Comparison of ENCODE assay signal across 3 fruit fly cellular contexts in the genomic region with DNA sequence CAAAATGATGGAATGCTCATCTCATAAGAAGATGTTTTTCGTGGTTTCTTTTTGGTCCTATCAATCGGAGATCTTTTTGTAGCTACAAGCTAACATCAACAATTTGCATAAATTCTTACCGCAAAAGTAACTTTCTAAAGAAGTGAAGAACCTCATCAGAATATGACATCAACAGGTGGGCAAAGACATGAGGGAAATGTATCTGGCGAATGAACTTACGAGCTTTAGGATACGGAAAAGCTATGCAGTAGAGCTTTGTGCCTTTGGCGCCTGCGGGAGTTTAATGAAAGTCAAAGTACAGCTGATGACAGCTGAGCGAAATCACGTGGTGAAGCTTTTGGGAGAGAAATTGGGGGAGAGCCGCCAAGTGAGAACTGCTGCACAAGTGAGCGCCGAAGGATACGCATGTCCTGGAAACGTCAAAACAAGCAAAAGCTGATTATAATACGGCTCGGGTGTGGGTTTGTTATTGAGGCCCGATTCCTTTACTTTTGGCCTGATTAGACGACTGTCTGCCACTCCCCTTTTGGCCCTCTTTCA.
TF ChIP-seq lines count a peak whose summit lies in the region.

No protein-coding gene starts in this region.

- peak; percentile 38 for TF ChIP-seq CTCF in whole organism, embryonic (GFP tag; optimal IDR thresholded peaks at IDR 0.05; lab: Kevin White, UChicago)

TF ChIP-seq in whole organism, embryonic, 481 proteins besides CTCF, POLR2A, EP300 and RAD21:
- TF ChIP-seq CG1024 (GFP tag; IDR thresholded peaks at IDR 0.05; lab: Robert Waterston, UW) (no peak), Ssrp (tag; optimal IDR thresholded peaks at IDR 0.05; lab: Kevin White, UChicago) (no peak), CG34376 (GFP tag; optimal IDR thresholded peaks at IDR 0.05; lab: Kevin White, UChicago) (no peak), Scr (GFP tag; IDR thresholded peaks at IDR 0.05; lab: Robert Waterston, UW; ENCODE audit: partially characterized antibody) (no peak), CG8359 (GFP tag; optimal IDR thresholded peaks at IDR 0.05; lab: Kevin White, UChicago; ENCODE audit: borderline replicate concordance) (no peak), CG9609 (GFP tag; optimal IDR thresholded peaks at IDR 0.05; lab: Kevin White, UChicago) (no peak), Trl (optimal IDR thresholded peaks at IDR 0.05; lab: Kevin White, UChicago) (peak; percentile 43 to 54), Trl (GFP tag; optimal IDR thresholded peaks at IDR 0.05; lab: Kevin White, UChicago) (no peak), z (GFP tag; IDR thresholded peaks at IDR 0.05; lab: Robert Waterston, UW) (no peak), psq (GFP tag; optimal IDR thresholded peaks at IDR 0.05; lab: Kevin White, UChicago) (no peak), crp (GFP tag; optimal IDR thresholded peaks at IDR 0.05; lab: Kevin White, UChicago) (peak in 1 of 2 experiments; percentile 53), CG4617 (GFP tag; optimal IDR thresholded peaks at IDR 0.05; lab: Kevin White, UChicago; ENCODE audit: borderline replicate concordance) (no peak), insv (GFP tag; optimal IDR thresholded peaks at IDR 0.05; lab: Kevin White, UChicago) (no peak), ewg (GFP tag; optimal IDR thresholded peaks at IDR 0.05; lab: Kevin White, UChicago) (peak; percentile 73), Lim3 (GFP tag; IDR thresholded peaks at IDR 0.05; lab: Robert Waterston, UW) (no peak), CG31441 (GFP tag; IDR thresholded peaks at IDR 0.05; lab: Robert Waterston, UW) (no peak), scrt (GFP tag; optimal IDR thresholded peaks at IDR 0.05; lab: Kevin White, UChicago) (peak; percentile 93), CG15696 (tag; optimal IDR thresholded peaks at IDR 0.05; lab: Kevin White, UChicago) (no peak), CG32532 (GFP tag; IDR thresholded peaks at IDR 0.05; lab: Robert Waterston, UW) (peak; percentile 10; the same call in 1 of the 2 replicates), Drgx (GFP tag; IDR thresholded peaks at IDR 0.05; lab: Robert Waterston, UW) (0 out of 2 replicates have a peak, but pooled peaks have one; percentile 21), CG17186 (GFP tag; optimal IDR thresholded peaks at IDR 0.05; lab: Kevin White, UChicago) (no peak), hkb (optimal IDR thresholded peaks at IDR 0.05; lab: Kevin White, UChicago) (no peak), hkb (GFP tag; IDR thresholded peaks at IDR 0.05; lab: Robert Waterston, UW) (no peak), Ets65A (GFP tag; lab: Kevin White, UChicago) (peak; percentile 86)

TF ChIP-seq in whole organism, prepupa, 60 proteins besides CTCF, POLR2A, EP300 and RAD21:
- peak; percentile 38 for TF ChIP-seq Eip78C (GFP tag; lab: Kevin White, UChicago)
- TF ChIP-seq CG10669 (GFP tag; optimal IDR thresholded peaks at IDR 0.05; lab: Kevin White, UChicago) = no peak

TF ChIP-seq in whole organism, pupa, 21 proteins besides CTCF, POLR2A, EP300 and RAD21:
- peak; percentile 72; the same call in 1 of the 2 replicates for TF ChIP-seq CG12605 (GFP tag; IDR thresholded peaks at IDR 0.05; lab: Robert Waterston, UW)
- no peak for TF ChIP-seq gl (tag; optimal IDR thresholded peaks at IDR 0.05; lab: Kevin White, UChicago)
TF ChIP-seq in whole organism, pupa: peak in this region for 1.
